Worm (Caenorhabditis elegans) whole organism, L4 larva: ENCODE data around the gene C04E12.5.
"Not testable (repeated sequence)": the region's sequence is repeated elsewhere in the genome, so short reads cannot be mapped to it uniquely, and the experiment has no call there.

Source experiments
- F10B5.3 ChIP-seq: sonication (generic microtip); optimal IDR thresholded peaks from 2 replicates; lab custom pipeline; 2016; ENCODE audit warnings: mild to moderate bottlenecking, missing genetic modification characterization, missing compliant biosample characterization
- F44E2.7 ChIP-seq: fragments of 200-800 bp; sonication (Bioruptor generic); IDR thresholded peaks from 2 replicates; pipeline ENCODE4 v2.1.2; 2022; ENCODE audit warnings: missing genetic modification characterization, missing compliant biosample characterization
- T20F7.1 ChIP-seq: fragments of 200-800 bp; sonication (Bioruptor generic); optimal IDR thresholded peaks from 2 replicates; lab custom pipeline; 2018; ENCODE audit warnings: mild to moderate bottlenecking, missing genetic modification characterization, missing compliant biosample characterization
- Y105C5A.15 ChIP-seq: fragments of 200-800 bp; sonication (Bioruptor generic); IDR thresholded peaks from 2 replicates; pipeline ENCODE4 v1.3.6; 2022; ENCODE audit warnings: missing genetic modification characterization, missing compliant biosample characterization
- Y75B8A.6 ChIP-seq: fragments of 200-800 bp; sonication (Bioruptor generic); IDR thresholded peaks from 2 replicates; pipeline ENCODE4 v1.3.6; 2022; ENCODE audit warnings: missing genetic modification reagents, missing genetic modification characterization, missing compliant biosample characterization
- ZK546.5 ChIP-seq, 2 experiments: sonication (generic microtip); optimal IDR thresholded peaks; 2 replicates each; lab custom pipeline; 2017; ENCODE audit warnings: missing biosample characterization in 2 of 2, missing genetic modification characterization in 2 of 2
- arid-1 ChIP-seq: fragments of 200-800 bp; sonication (Bioruptor generic); conservative IDR thresholded peaks from 2 replicates; pipeline ENCODE4 v1.3.6; 2022; ENCODE audit warnings: missing genetic modification reagents, missing genetic modification characterization, missing compliant biosample characterization
- attf-4 ChIP-seq: sonication (generic microtip); optimal IDR thresholded peaks from 3 replicates; lab custom pipeline; 2017; ENCODE audit warnings: missing biosample characterization, missing genetic modification characterization
- ceh-28 ChIP-seq: fragments of 150-350 bp; optimal IDR thresholded peaks from 2 replicates; lab custom pipeline; 2014; ENCODE audit warnings: missing biosample characterization, missing genetic modification reagents, missing genetic modification characterization
- ces-1 ChIP-seq: fragments of 150-350 bp; sonication (generic microtip); optimal IDR thresholded peaks from 4 replicates; lab custom pipeline; 2014; ENCODE audit warnings: missing biosample characterization, missing genetic modification reagents, missing genetic modification characterization
- cey-2 ChIP-seq: sonication (generic microtip); optimal IDR thresholded peaks from 3 replicates; lab custom pipeline; 2017; ENCODE audit warnings: missing genetic modification characterization, mild to moderate bottlenecking, missing compliant biosample characterization, antibody characterized with exemption, borderline replicate concordance; ENCODE audit not compliant: insufficient read depth
- daf-16 ChIP-seq, 3 experiments: sonication (generic microtip); optimal IDR thresholded peaks; 2 replicates each; lab custom pipeline; 2016 to 2017; ENCODE audit warnings: missing genetic modification characterization in 3 of 3, missing genetic modification reagents in 3 of 3, mild to moderate bottlenecking in 2 of 3, missing compliant biosample characterization in 2 of 3, missing biosample characterization in 1 of 3, moderate library complexity in 1 of 3
- daf-19 ChIP-seq: fragments of 200-800 bp; sonication (Bioruptor generic); conservative IDR thresholded peaks from 2 replicates; pipeline ENCODE4 v1.3.6; 2022; ENCODE audit warnings: missing genetic modification characterization, missing compliant biosample characterization
- dmd-6 ChIP-seq: fragments of 200-800 bp; sonication (Bioruptor generic); IDR thresholded peaks from 2 replicates; pipeline ENCODE4 v1.3.6; 2022; ENCODE audit warnings: missing genetic modification reagents, missing genetic modification characterization, missing compliant biosample characterization
- dpl-1 ChIP-seq: fragments of 150-350 bp; optimal IDR thresholded peaks from 2 replicates; lab custom pipeline; 2014; ENCODE audit warnings: missing biosample characterization, missing genetic modification reagents, missing genetic modification characterization
- egl-43 ChIP-seq: fragments of 200-800 bp; sonication (Bioruptor generic); IDR thresholded peaks from 2 replicates; pipeline ENCODE4 v1.3.6; 2022; ENCODE audit warnings: missing genetic modification reagents, missing genetic modification characterization, missing compliant biosample characterization
- hif-1 ChIP-seq, 2 experiments: sonication (generic microtip); optimal IDR thresholded peaks; 2 replicates each; lab custom pipeline; 2016 to 2017; ENCODE audit warnings: missing compliant biosample characterization in 2 of 2, missing genetic modification characterization in 2 of 2, missing genetic modification reagents in 2 of 2, missing genotype in 2 of 2, mild to moderate bottlenecking in 1 of 2
- hlh-11 ChIP-seq: fragments of 200-800 bp; sonication (Bioruptor generic); optimal IDR thresholded peaks from 2 replicates; lab custom pipeline; 2018; ENCODE audit warnings: mild to moderate bottlenecking, missing genetic modification characterization, missing compliant biosample characterization
- lin-15B ChIP-seq: fragments of 150-350 bp; sonication (generic microtip); optimal IDR thresholded peaks from 3 replicates; lab custom pipeline; 2014; ENCODE audit warnings: missing biosample characterization, missing genetic modification characterization
- madf-5 ChIP-seq, 2 experiments: fragments of 200-800 bp; sonication (Bioruptor generic); IDR thresholded peaks; 2 replicates each; pipeline ENCODE4 v1.3.6; 2022; ENCODE audit warnings: missing compliant biosample characterization in 2 of 2, missing genetic modification characterization in 2 of 2
- mep-1 ChIP-seq: fragments of 150-350 bp; sonication (generic microtip); optimal IDR thresholded peaks from 3 replicates; lab custom pipeline; 2014; ENCODE audit warnings: missing biosample characterization, missing genetic modification characterization
- nhr-41 ChIP-seq: fragments of 200-800 bp; sonication (Bioruptor generic); IDR thresholded peaks from 2 replicates; pipeline ENCODE4 v1.3.6; 2022; ENCODE audit warnings: missing genetic modification reagents, missing genetic modification characterization, missing compliant biosample characterization
- nhr-48 ChIP-seq: sonication (generic microtip); optimal IDR thresholded peaks from 2 replicates; lab custom pipeline; 2016; ENCODE audit warnings: mild to moderate bottlenecking, missing genetic modification characterization, missing compliant biosample characterization
- pha-4 ChIP-seq, 2 experiments: fragments of 150-350 bp in 1 of 2; fragments of 200-800 bp in 1 of 2; sonication (Bioruptor generic) in 1 of 2; IDR thresholded peaks in 1 of 2; optimal IDR thresholded peaks in 1 of 2; 2 replicates each; pipeline versions ENCODE4 v1.3.6 to Lab custom; 2014 to 2022; ENCODE audit warnings: missing genetic modification characterization in 2 of 2, missing genetic modification reagents in 2 of 2, missing biosample characterization in 1 of 2, missing compliant biosample characterization in 1 of 2
- rbr-2 ChIP-seq: sonication (generic microtip); optimal IDR thresholded peaks from 2 replicates; lab custom pipeline; 2016; ENCODE audit warnings: missing genotype, missing genetic modification characterization, missing compliant biosample characterization
- set-16 ChIP-seq: fragments of 200-800 bp; sonication (Bioruptor generic); IDR thresholded peaks from 2 replicates; pipeline ENCODE4 v1.3.6; 2022; ENCODE audit warnings: missing genetic modification reagents, missing genetic modification characterization, missing compliant biosample characterization
- skn-1 ChIP-seq: fragments of 150-350 bp; optimal IDR thresholded peaks from 2 replicates; lab custom pipeline; 2014; ENCODE audit warnings: missing biosample characterization, missing genetic modification characterization
- tag-97 ChIP-seq: fragments of 200-800 bp; sonication (Bioruptor generic); IDR thresholded peaks from 2 replicates; pipeline ENCODE4 v1.3.6; 2022; ENCODE audit warnings: missing genetic modification characterization, missing compliant biosample characterization
- unc-130 ChIP-seq: sonication (generic microtip); optimal IDR thresholded peaks from 2 replicates; lab custom pipeline; 2016; ENCODE audit warnings: missing genetic modification reagents, missing genetic modification characterization, missing compliant biosample characterization
- zag-1 ChIP-seq: fragments of 150-350 bp; optimal IDR thresholded peaks from 2 replicates; lab custom pipeline; 2014; ENCODE audit warnings: missing biosample characterization, missing genetic modification characterization
- zfp-2 ChIP-seq: sonication (generic microtip); optimal IDR thresholded peaks from 2 replicates; lab custom pipeline; 2016; ENCODE audit warnings: mild to moderate bottlenecking, missing genetic modification characterization, missing compliant biosample characterization
- zfp-3 ChIP-seq: fragments of 200-800 bp; sonication (Bioruptor generic); conservative IDR thresholded peaks from 2 replicates; pipeline ENCODE4 v1.3.6; 2022; ENCODE audit warnings: missing genetic modification reagents, missing genetic modification characterization, missing compliant biosample characterization
- zip-11 ChIP-seq: fragments of 200-800 bp; sonication (Bioruptor generic); IDR thresholded peaks from 2 replicates; pipeline ENCODE4 v1.3.6; 2022; ENCODE audit warnings: missing genetic modification characterization, missing compliant biosample characterization
- ztf-7 ChIP-seq: fragments of 150-350 bp; optimal IDR thresholded peaks from 2 replicates; lab custom pipeline; 2014; ENCODE audit warnings: missing biosample characterization, missing genetic modification characterization

Gene C04E12.5

ce11 chrV:3391005-3391404 is 32.6 kb downstream of the C04E12.5 start (continued):
- TF ChIP-seq dmd-6 = peak; percentile 94
- no peak for TF ChIP-seq ceh-28 (tag; lab: Kevin White, UChicago)
- no peak for TF ChIP-seq zfp-3
- TF ChIP-seq zip-11 = no peak
- no peak for TF ChIP-seq madf-5 (GFP tag; IDR thresholded peaks at IDR 0.05; lab: Robert Waterston, UW)
- peak; percentile 18 for TF ChIP-seq cey-2
- TF ChIP-seq F44E2.7 (GFP tag; lab: Robert Waterston, UW) = no peak
- no peak for TF ChIP-seq unc-130 (GFP tag; lab: Kevin White, UChicago)
- TF ChIP-seq ZK546.5 (tag; optimal IDR thresholded peaks at IDR 0.05; lab: Kevin White, UChicago) = no peak
- TF ChIP-seq Y75B8A.6 (GFP tag; lab: Robert Waterston, UW) = no peak
- no peak for TF ChIP-seq lin-15B (tag; lab: Kevin White, UChicago)
- TF ChIP-seq skn-1 (tag; lab: Kevin White, UChicago) = no peak
- TF ChIP-seq zag-1 (tag; lab: Kevin White, UChicago) = no peak
- TF ChIP-seq nhr-41 (GFP tag; lab: Robert Waterston, UW) = no peak
- TF ChIP-seq zfp-2 = peak; percentile 7
- TF ChIP-seq dpl-1 (GFP tag; lab: Kevin White, UChicago) = peak; percentile 69
- TF ChIP-seq nhr-48 (tag; lab: Kevin White, UChicago) = peak; percentile 96
- TF ChIP-seq hif-1 (tag; optimal IDR thresholded peaks at IDR 0.05; lab: Kevin White, UChicago) = peak in 1 of 2 experiments; percentile 49
- TF ChIP-seq attf-4 (tag; lab: Kevin White, UChicago) = no peak
- TF ChIP-seq arid-1 = no peak
- TF ChIP-seq tag-97 (GFP tag; lab: Robert Waterston, UW) = no peak
- TF ChIP-seq mep-1 (tag; lab: Kevin White, UChicago) = peak; percentile 85
- no peak for TF ChIP-seq Y105C5A.15 (GFP tag; lab: Robert Waterston, UW)
- TF ChIP-seq pha-4 (GFP tag; IDR thresholded peaks at IDR 0.05; lab: Robert Waterston, UW) = no peak
- peak; percentile 70 for TF ChIP-seq pha-4 (tag; optimal IDR thresholded peaks at IDR 0.05; lab: Kevin White, UChicago)
- no peak for TF ChIP-seq F10B5.3 (tag; lab: Kevin White, UChicago)
- TF ChIP-seq, all 104 proteins: peak for 35

- TF ChIP-seq daf-19 (GFP tag; lab: Robert Waterston, UW) (no peak), F44E2.7 (GFP tag; lab: Robert Waterston, UW) (no peak), hlh-11 (tag; lab: Kevin White, UChicago) (no peak), ces-1 (GFP tag; lab: Kevin White, UChicago) (no peak), egl-43 (0 out of 2 replicates have a peak, but pooled peaks have one; percentile 4), rbr-2 (tag; lab: Kevin White, UChicago) (no peak), set-16 (GFP tag; lab: Robert Waterston, UW) (peak; percentile 72)
These were observed 35.7 kb downstream of the C04E12.5 start for ce11 chrV:3394065-3394464.

- TF ChIP-seq T20F7.1 (GFP tag; lab: Kevin White, UChicago) (no peak), set-16 (GFP tag; lab: Robert Waterston, UW) (peak; percentile 60; the same call in 1 of the 2 replicates), hlh-11 (tag; lab: Kevin White, UChicago) (peak; percentile 19), dmd-6 (peak; percentile 15; the same call in 1 of the 2 replicates), ztf-7 (tag; lab: Kevin White, UChicago) (no peak)
These were observed 36.4 kb downstream of the C04E12.5 start, which contains the start of gene T20D4.15 for ce11 chrV:3394694-3395240. TSS of gene T20D4.15 (minus strand) at chrV:3394744.

ce11 chrV:3396765-3397164 is 38.4 kb downstream of the C04E12.5 start, which contains the start of gene T20D4.12:
TSS of gene T20D4.12 (plus strand) at chrV:3397065.
- peak in 1 of 2 experiments; percentile 79 for TF ChIP-seq daf-16 (GFP tag; optimal IDR thresholded peaks at IDR 0.05; lab: Kevin White, UChicago)
- TF ChIP-seq daf-16 (tag; optimal IDR thresholded peaks at IDR 0.05; lab: Kevin White, UChicago) = not testable (repeated sequence)
